Worm (Caenorhabditis elegans) whole organism, L4 larva: ENCODE measurements around the gene clec-232.

Source experiments
- F37D6.2 ChIP-seq: sonication (generic microtip); optimal IDR thresholded peaks from 2 replicates; lab custom pipeline; 2016; ENCODE audit warnings: mild to moderate bottlenecking, missing genetic modification characterization, missing compliant biosample characterization
- T26A8.4 ChIP-seq: fragments of 200-800 bp; sonication (Bioruptor generic); IDR thresholded peaks from 2 replicates; pipeline ENCODE4 v1.3.6; 2022; ENCODE audit warnings: missing genetic modification characterization, missing compliant biosample characterization
- ZK337.2 ChIP-seq: fragments of 200-800 bp; sonication (Bioruptor generic); IDR thresholded peaks from 2 replicates; pipeline ENCODE4 v1.3.6; 2022; ENCODE audit warnings: missing genetic modification reagents, missing genetic modification characterization, missing compliant biosample characterization
- ZK546.5 ChIP-seq, 2 experiments: sonication (generic microtip); optimal IDR thresholded peaks; 2 replicates each; lab custom pipeline; 2017; ENCODE audit warnings: missing biosample characterization in 2 of 2, missing genetic modification characterization in 2 of 2
- aha-1 ChIP-seq: fragments of 150-350 bp; peaks from one replicate; lab custom pipeline; 2014; ENCODE audit warnings: missing biosample characterization, missing genetic modification characterization
- ama-1 ChIP-seq: fragments of 150-350 bp; optimal IDR thresholded peaks from 2 replicates; lab custom pipeline; 2014; ENCODE audit warnings: inconsistent platforms, mixed read lengths
- arid-1 ChIP-seq: fragments of 200-800 bp; sonication (Bioruptor generic); conservative IDR thresholded peaks from 2 replicates; pipeline ENCODE4 v1.3.6; 2022; ENCODE audit warnings: missing genetic modification reagents, missing genetic modification characterization, missing compliant biosample characterization
- ceh-32 ChIP-seq: sonication (generic microtip); optimal IDR thresholded peaks from 2 replicates; lab custom pipeline; 2016; ENCODE audit warnings: mild to moderate bottlenecking, missing genetic modification characterization, missing compliant biosample characterization; ENCODE audit not compliant: poor library complexity
- ceh-82 ChIP-seq: sonication (generic microtip); optimal IDR thresholded peaks from 2 replicates; lab custom pipeline; 2017; ENCODE audit warnings: missing biosample characterization, missing genetic modification characterization
- daf-8 ChIP-seq: fragments of 200-800 bp; sonication (Bioruptor generic); IDR thresholded peaks from 2 replicates; pipeline ENCODE4 v1.3.6; 2022; ENCODE audit warnings: missing genetic modification characterization, missing compliant biosample characterization
- dmd-6 ChIP-seq: fragments of 200-800 bp; sonication (Bioruptor generic); IDR thresholded peaks from 2 replicates; pipeline ENCODE4 v1.3.6; 2022; ENCODE audit warnings: missing genetic modification reagents, missing genetic modification characterization, missing compliant biosample characterization
- dmd-9 ChIP-seq: fragments of 200-800 bp; sonication (Bioruptor generic); IDR thresholded peaks from 2 replicates; pipeline ENCODE4 v1.3.6; 2022; ENCODE audit warnings: missing genetic modification reagents, missing genetic modification characterization, missing compliant biosample characterization
- dpl-1 ChIP-seq: fragments of 150-350 bp; optimal IDR thresholded peaks from 2 replicates; lab custom pipeline; 2014; ENCODE audit warnings: missing biosample characterization, missing genetic modification reagents, missing genetic modification characterization
- duxl-1 ChIP-seq: sonication (generic microtip); optimal IDR thresholded peaks from 2 replicates; lab custom pipeline; 2016; ENCODE audit warnings: mild to moderate bottlenecking, missing genetic modification characterization, moderate library complexity, missing compliant biosample characterization; ENCODE audit not compliant: poor library complexity
- gei-8 ChIP-seq: fragments of 200-800 bp; sonication (Bioruptor generic); optimal IDR thresholded peaks from 2 replicates; lab custom pipeline; 2018; ENCODE audit warnings: mild to moderate bottlenecking, missing genetic modification characterization, missing compliant biosample characterization
- hif-1 ChIP-seq, 2 experiments: sonication (generic microtip); optimal IDR thresholded peaks; 2 replicates each; lab custom pipeline; 2016 to 2017; ENCODE audit warnings: missing compliant biosample characterization in 2 of 2, missing genetic modification characterization in 2 of 2, missing genetic modification reagents in 2 of 2, missing genotype in 2 of 2, mild to moderate bottlenecking in 1 of 2
- hlh-11 ChIP-seq: fragments of 200-800 bp; sonication (Bioruptor generic); optimal IDR thresholded peaks from 2 replicates; lab custom pipeline; 2018; ENCODE audit warnings: mild to moderate bottlenecking, missing genetic modification characterization, missing compliant biosample characterization
- lim-7 ChIP-seq: fragments of 200-800 bp; sonication (Bioruptor generic); IDR thresholded peaks from 2 replicates; pipeline ENCODE4 v1.3.6; 2022; ENCODE audit warnings: missing genetic modification characterization, missing compliant biosample characterization
- lsy-2 ChIP-seq, 2 experiments: fragments of 150-350 bp in 1 of 2; sonication (generic microtip) in 1 of 2; optimal IDR thresholded peaks; 2 replicates each; lab custom pipeline; 2014 to 2017; ENCODE audit warnings: missing biosample characterization in 2 of 2, missing genetic modification characterization in 2 of 2
- mes-2 ChIP-seq: sonication (generic microtip); optimal IDR thresholded peaks from 2 replicates; lab custom pipeline; 2016; ENCODE audit warnings: missing genotype, mild to moderate bottlenecking, missing genetic modification characterization, missing compliant biosample characterization; ENCODE audit not compliant: poor library complexity, severe bottlenecking
- mxl-2 ChIP-seq: fragments of 200-800 bp; sonication (Bioruptor generic); conservative IDR thresholded peaks from 2 replicates; pipeline ENCODE4 v1.3.6; 2022; ENCODE audit warnings: missing genetic modification reagents, missing genetic modification characterization, missing compliant biosample characterization
- nhr-102 ChIP-seq: sonication (generic microtip); optimal IDR thresholded peaks from 2 replicates; lab custom pipeline; 2016; ENCODE audit warnings: mild to moderate bottlenecking, missing genetic modification characterization, moderate library complexity, missing compliant biosample characterization
- nhr-111 ChIP-seq: fragments of 200-800 bp; sonication (Bioruptor generic); optimal IDR thresholded peaks from 2 replicates; lab custom pipeline; 2018; ENCODE audit warnings: mild to moderate bottlenecking, missing genetic modification characterization, missing compliant biosample characterization
- nhr-28 ChIP-seq: fragments of 150-350 bp; optimal IDR thresholded peaks from 2 replicates; lab custom pipeline; 2014; ENCODE audit warnings: missing biosample characterization, missing genetic modification characterization
- nhr-76 ChIP-seq: fragments of 150-350 bp; optimal IDR thresholded peaks from 2 replicates; lab custom pipeline; 2014; ENCODE audit warnings: missing biosample characterization, missing genetic modification characterization
- set-16 ChIP-seq: fragments of 200-800 bp; sonication (Bioruptor generic); IDR thresholded peaks from 2 replicates; pipeline ENCODE4 v1.3.6; 2022; ENCODE audit warnings: missing genetic modification reagents, missing genetic modification characterization, missing compliant biosample characterization
- tag-97 ChIP-seq: fragments of 200-800 bp; sonication (Bioruptor generic); IDR thresholded peaks from 2 replicates; pipeline ENCODE4 v1.3.6; 2022; ENCODE audit warnings: missing genetic modification characterization, missing compliant biosample characterization
- unc-130 ChIP-seq: sonication (generic microtip); optimal IDR thresholded peaks from 2 replicates; lab custom pipeline; 2016; ENCODE audit warnings: missing genetic modification reagents, missing genetic modification characterization, missing compliant biosample characterization
- unc-39 ChIP-seq: sonication (generic microtip); optimal IDR thresholded peaks from 2 replicates; lab custom pipeline; 2017; ENCODE audit warnings: missing biosample characterization, missing genetic modification characterization
- unc-62 ChIP-seq, 3 experiments: fragments of 150-350 bp in 1 of 3; sonication (generic microtip); optimal IDR thresholded peaks in 2 of 3; peaks in 1 of 3; 1 replicate in 1 of 3; 2 replicates in 2 of 3; lab custom pipeline; 2014 to 2017; ENCODE audit warnings: missing biosample characterization in 3 of 3, missing genetic modification characterization in 3 of 3, missing genetic modification reagents in 3 of 3, missing genotype in 1 of 3
- zfp-3 ChIP-seq: fragments of 200-800 bp; sonication (Bioruptor generic); conservative IDR thresholded peaks from 2 replicates; pipeline ENCODE4 v1.3.6; 2022; ENCODE audit warnings: missing genetic modification reagents, missing genetic modification characterization, missing compliant biosample characterization
- zip-2 ChIP-seq: fragments of 150-350 bp; optimal IDR thresholded peaks from 2 replicates; lab custom pipeline; 2014; ENCODE audit warnings: missing biosample characterization, missing genetic modification characterization

The clec-232 gene

ce11 chrV:16015652-16016051 lies 39.7 kb downstream of the clec-232 start, which contains the start of gene str-232:
str-232 (minus strand) TSS chrV:16015752.
- TF ChIP-seq set-16 (GFP tag; lab: Robert Waterston, UW), result no peak
- TF ChIP-seq arid-1, result no peak
- no peak for TF ChIP-seq ceh-32 (tag; lab: Kevin White, UChicago)
- no peak for TF ChIP-seq zip-2 (tag; lab: Kevin White, UChicago)
- TF ChIP-seq T26A8.4, result no peak
- no peak for TF ChIP-seq ZK546.5 (tag; optimal IDR thresholded peaks at IDR 0.05; lab: Kevin White, UChicago)

- TF ChIP-seq unc-62 (GFP tag; optimal IDR thresholded peaks at IDR 0.05 in 1 of 2; lab: Kevin White, UChicago), result no peak
- no peak for TF ChIP-seq unc-62 (tag; optimal IDR thresholded peaks at IDR 0.05; lab: Kevin White, UChicago)
- no peak for TF ChIP-seq hlh-11 (tag; lab: Kevin White, UChicago)
- TF ChIP-seq aha-1 (tag; lab: Kevin White, UChicago), result peak; percentile 54
- TF ChIP-seq, all 104 proteins: peak for 1
Measured at ce11 chrV:16016977-16017376, 41.0 kb downstream of the clec-232 start.

ce11 chrV:16017671-16018070 lies 41.7 kb downstream of the clec-232 start, which contains the start of gene srx-43:
srx-43 (plus strand) TSS chrV:16017971.
- TF ChIP-seq ceh-82, result no peak
- peak in 1 of 2 experiments; percentile 74 for TF ChIP-seq unc-62 (GFP tag; optimal IDR thresholded peaks at IDR 0.05 in 1 of 2; lab: Kevin White, UChicago)
- no peak for TF ChIP-seq unc-62 (tag; optimal IDR thresholded peaks at IDR 0.05; lab: Kevin White, UChicago)

- TF ChIP-seq aha-1 (tag; lab: Kevin White, UChicago) (peak; percentile 38), hif-1 (tag; optimal IDR thresholded peaks at IDR 0.05; lab: Kevin White, UChicago) (no peak), lim-7 (GFP tag; lab: Robert Waterston, UW) (no peak)
Measured at ce11 chrV:16020042-16020441, 44.1 kb downstream of the clec-232 start, which contains the start of gene srx-44. srx-44 (plus strand) TSS chrV:16020342.

DNA sequence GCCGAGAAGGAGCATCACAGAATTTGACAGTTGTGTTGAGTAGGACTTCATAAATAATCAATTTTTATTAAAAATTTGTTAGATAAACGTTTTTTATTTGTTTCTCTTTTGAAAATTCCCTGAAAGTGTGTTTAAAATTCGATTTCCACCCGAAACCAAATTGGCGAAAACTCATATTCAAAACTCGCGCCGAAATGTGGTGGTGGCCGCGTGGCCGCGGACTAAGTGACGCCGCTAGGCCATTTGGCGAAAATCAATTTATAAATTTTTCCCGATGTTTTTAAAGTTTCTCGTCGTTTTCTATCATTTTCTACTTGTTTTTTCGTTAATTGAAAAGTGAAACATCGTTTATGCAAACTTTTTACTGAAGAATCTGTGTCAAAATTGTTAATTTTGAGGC lies 46.7 kb downstream of the clec-232 start:
- TF ChIP-seq ZK337.2 (GFP tag; lab: Robert Waterston, UW) (0 out of 2 replicates have a peak, but pooled peaks have one; percentile 18), mes-2 (tag; lab: Kevin White, UChicago) (peak; percentile 97), mxl-2 (GFP tag; lab: Robert Waterston, UW) (no peak), ama-1 (lab: Kevin White, UChicago) (no peak), lsy-2 (tag; optimal IDR thresholded peaks at IDR 0.05; lab: Kevin White, UChicago) (no peak), hif-1 (tag; optimal IDR thresholded peaks at IDR 0.05; lab: Kevin White, UChicago) (peak in 1 of 2 experiments; percentile 77), duxl-1 (peak; percentile 10), nhr-28 (tag; lab: Kevin White, UChicago) (no peak), dpl-1 (GFP tag; lab: Kevin White, UChicago) (peak; percentile 88), unc-130 (peak; percentile 63), nhr-76 (tag; lab: Kevin White, UChicago) (no peak)

- no peak for TF ChIP-seq F37D6.2 (tag; lab: Kevin White, UChicago)
- no peak for TF ChIP-seq lim-7 (GFP tag; lab: Robert Waterston, UW)
- TF ChIP-seq daf-8, result no peak
- no peak for TF ChIP-seq unc-39 (tag; lab: Kevin White, UChicago)
- TF ChIP-seq ceh-32 (tag; lab: Kevin White, UChicago), result no peak
- no peak for TF ChIP-seq gei-8 (GFP tag; lab: Kevin White, UChicago)
- no peak for TF ChIP-seq zfp-3 (GFP tag; lab: Robert Waterston, UW)
- no peak for TF ChIP-seq nhr-102 (tag; lab: Kevin White, UChicago)
- TF ChIP-seq dmd-6 (GFP tag; lab: Robert Waterston, UW), result no peak
- TF ChIP-seq dmd-9 (GFP tag; lab: Robert Waterston, UW), result no peak
- no peak for TF ChIP-seq arid-1
- TF ChIP-seq tag-97 (GFP tag; lab: Robert Waterston, UW), result no peak
- TF ChIP-seq nhr-111 (GFP tag; lab: Kevin White, UChicago), result no peak
Measured at ce11 chrV:16023051-16023450, 47.1 kb downstream of the clec-232 start, which contains the start of gene cwc-15. cwc-15 (plus strand) TSS chrV:16023351.
